Worm (Caenorhabditis elegans): ENCODE results near the gene npa-1.

- TF ChIP-seq T22C8.4 (GFP tag; IDR thresholded peaks at IDR 0.05) (no peak), klf-2 (GFP tag; conservative IDR thresholded peaks at IDR 0.05) (no peak), ref-1 (GFP tag; conservative IDR thresholded peaks at IDR 0.05) (no peak), tab-1 (GFP tag; IDR thresholded peaks at IDR 0.05) (no peak), cog-1 (tag; optimal IDR thresholded peaks at IDR 0.05) (no peak), ztf-29 (GFP tag; IDR thresholded peaks at IDR 0.05) (no peak), flt-1 (GFP tag; IDR thresholded peaks at IDR 0.05) (no peak), ztf-23 (GFP tag; IDR thresholded peaks at IDR 0.05) (no peak), med-1 (GFP tag; optimal IDR thresholded peaks at IDR 0.05; ENCODE audit: insufficient read depth) (no peak)
Observed at ce11 chrV:7110370-7110769, 34.8 kb downstream of the npa-1 start.

All from whole organism, midembryonic.